Worm (Caenorhabditis elegans): ENCODE results near the gene F49E2.2.

F49E2.2 gene

ce11 chrX:9585584-9586166, 19.1 kb downstream of the F49E2.2 start:
- no peak for TF ChIP-seq sptf-1 (tag; optimal IDR thresholded peaks at IDR 0.05)
- TF ChIP-seq zip-8 (tag; optimal IDR thresholded peaks at IDR 0.05): no peak
- no peak for TF ChIP-seq ceh-39 (tag; optimal IDR thresholded peaks at IDR 0.05)
- no peak for TF ChIP-seq M03D4.4 (tag; optimal IDR thresholded peaks at IDR 0.05)
- no peak for TF ChIP-seq elt-3 (tag; optimal IDR thresholded peaks at IDR 0.05)
- no peak for TF ChIP-seq lsy-2 (tag; optimal IDR thresholded peaks at IDR 0.05)

DNA sequence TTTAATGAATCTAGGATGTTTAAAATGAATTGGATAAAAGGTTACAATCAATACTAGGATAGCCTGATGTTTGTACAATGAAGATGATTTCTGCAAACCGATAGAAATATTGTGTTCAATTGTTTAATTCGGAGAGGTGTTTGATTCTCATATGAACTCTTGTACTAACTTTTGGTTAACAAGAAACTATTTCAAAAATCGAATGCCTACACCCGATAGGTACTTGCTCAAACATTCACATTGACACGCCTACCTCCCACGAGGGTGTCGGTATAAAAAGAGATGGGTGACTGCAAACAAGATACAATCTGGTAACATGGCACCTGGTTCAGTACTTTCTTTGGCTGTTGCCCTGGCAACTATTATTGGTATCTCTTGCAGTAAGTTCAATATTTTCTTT, 21.1 kb downstream of the F49E2.2 start, which contains the start of gene gpx-3:
Gene gpx-3, plus strand, starts transcription at position 301 of the 400 bp plus-strand sequence.
- no peak for TF ChIP-seq mls-2 (tag; optimal IDR thresholded peaks at IDR 0.05)
- no peak for TF ChIP-seq nhr-2 (tag; optimal IDR thresholded peaks at IDR 0.05)
- TF ChIP-seq elt-1 (tag; optimal IDR thresholded peaks at IDR 0.05; ENCODE audit: borderline replicate concordance, insufficient read depth): no peak
- no peak for TF ChIP-seq M03D4.4 (tag; optimal IDR thresholded peaks at IDR 0.05)
- no peak for TF ChIP-seq ceh-83 (GFP tag; optimal IDR thresholded peaks at IDR 0.05)
- TF ChIP-seq flh-1 (GFP tag; optimal IDR thresholded peaks at IDR 0.05): no peak
- TF ChIP-seq nhr-28 (tag; optimal IDR thresholded peaks at IDR 0.05): no peak
- TF ChIP-seq snpc-4 (tag; optimal IDR thresholded peaks at IDR 0.05): no peak
- no peak for TF ChIP-seq mep-1 (tag; optimal IDR thresholded peaks at IDR 0.05)
- no peak for TF ChIP-seq blmp-1 (tag; optimal IDR thresholded peaks at IDR 0.05)
- no peak for TF ChIP-seq ztf-11 (tag; optimal IDR thresholded peaks at IDR 0.05)
- TF ChIP-seq tbx-8 (GFP tag; optimal IDR thresholded peaks at IDR 0.05): no peak
- no peak for TF ChIP-seq sem-2 (GFP tag; optimal IDR thresholded peaks at IDR 0.05)
- no peak for TF ChIP-seq bed-3 (GFP tag; optimal IDR thresholded peaks at IDR 0.05)
- no peak for TF ChIP-seq zip-8 (tag; optimal IDR thresholded peaks at IDR 0.05)
- no peak for TF ChIP-seq unc-39 (tag; optimal IDR thresholded peaks at IDR 0.05)

DNA sequence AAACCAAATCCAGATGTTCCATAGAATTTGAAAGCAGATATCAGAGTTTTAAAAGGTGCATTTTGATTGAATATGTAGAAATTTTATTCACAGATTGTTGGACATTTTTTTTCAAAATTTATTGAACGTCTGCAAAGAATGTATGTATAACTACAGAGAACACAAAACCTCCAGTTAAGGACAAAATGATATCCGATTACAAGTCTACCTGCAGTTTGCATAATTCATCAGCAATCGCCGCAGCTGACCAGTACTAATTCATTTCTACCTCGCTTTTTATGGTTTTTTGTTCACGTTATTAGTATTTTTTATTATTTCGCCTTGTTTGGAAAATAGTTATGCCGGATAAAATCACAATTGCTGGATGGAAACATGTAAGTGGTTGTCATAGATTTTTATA, 22.6 kb downstream of the F49E2.2 start, which contains the start of gene del-8:
Gene del-8, plus strand, starts transcription at position 301 of the 400 bp plus-strand sequence.
- TF ChIP-seq mep-1 (tag; optimal IDR thresholded peaks at IDR 0.05) (no peak), pha-4 (tag; optimal IDR thresholded peaks at IDR 0.05) (no peak), sptf-1 (tag; optimal IDR thresholded peaks at IDR 0.05) (no peak), nhr-76 (tag; optimal IDR thresholded peaks at IDR 0.05) (no peak), nhr-28 (tag; optimal IDR thresholded peaks at IDR 0.05) (no peak), unc-39 (tag; optimal IDR thresholded peaks at IDR 0.05) (no peak), hlh-1 (tag; optimal IDR thresholded peaks at IDR 0.05) (no peak), drap-1 (GFP tag; optimal IDR thresholded peaks at IDR 0.05) (no peak), nhr-12 (tag; optimal IDR thresholded peaks at IDR 0.05) (no peak), M03D4.4 (tag; optimal IDR thresholded peaks at IDR 0.05) (no peak), unc-120 (tag; optimal IDR thresholded peaks at IDR 0.05; ENCODE audit: poor library complexity, severe bottlenecking) (no peak), flh-1 (GFP tag; optimal IDR thresholded peaks at IDR 0.05) (no peak), cnd-1 (tag; optimal IDR thresholded peaks at IDR 0.05) (no peak)

ce11 chrX:9597299-9597698, 30.8 kb downstream of the F49E2.2 start:
- no peak for TF ChIP-seq tbx-8 (GFP tag; optimal IDR thresholded peaks at IDR 0.05)
- TF ChIP-seq ztf-11 (tag; optimal IDR thresholded peaks at IDR 0.05): no peak
- TF ChIP-seq ceh-43 (GFP tag; optimal IDR thresholded peaks at IDR 0.05): no peak
- no peak for TF ChIP-seq ceh-39 (tag; optimal IDR thresholded peaks at IDR 0.05)
- TF ChIP-seq mab-5 (tag; optimal IDR thresholded peaks at IDR 0.05): no peak
- TF ChIP-seq M03D4.4 (tag; optimal IDR thresholded peaks at IDR 0.05): no peak
- no peak for TF ChIP-seq lin-32 (GFP tag; optimal IDR thresholded peaks at IDR 0.05)
- no peak for TF ChIP-seq ces-1 (GFP tag; optimal IDR thresholded peaks at IDR 0.05)
- TF ChIP-seq ham-2 (GFP tag; optimal IDR thresholded peaks at IDR 0.05): no peak
- TF ChIP-seq sem-2 (GFP tag; optimal IDR thresholded peaks at IDR 0.05): no peak
- no peak for TF ChIP-seq nhr-2 (tag; optimal IDR thresholded peaks at IDR 0.05)

DNA sequence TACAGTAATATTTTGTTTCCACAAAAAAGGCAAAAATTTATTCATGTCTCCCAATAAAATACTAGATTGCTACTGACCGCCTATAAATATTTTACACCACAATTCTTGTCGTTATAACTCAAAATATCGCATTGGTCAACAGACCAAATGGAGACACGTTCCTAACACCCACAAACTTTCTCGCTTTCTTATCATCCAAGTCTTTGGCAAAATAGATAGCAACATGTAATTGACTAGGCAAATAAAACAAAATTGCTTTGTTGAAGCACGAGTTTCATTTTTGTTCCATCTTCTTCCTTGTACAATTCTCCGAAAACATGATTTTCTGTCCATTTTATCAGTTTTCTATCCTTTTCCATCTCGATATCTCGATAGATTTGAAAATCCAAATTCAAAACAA, 36.1 kb downstream of the F49E2.2 start:
- no peak for TF ChIP-seq elt-3 (tag; optimal IDR thresholded peaks at IDR 0.05)
- no peak for TF ChIP-seq nhr-237 (tag; optimal IDR thresholded peaks at IDR 0.05)
- TF ChIP-seq nhr-76 (tag; optimal IDR thresholded peaks at IDR 0.05): no peak
- no peak for TF ChIP-seq nhr-2 (tag; optimal IDR thresholded peaks at IDR 0.05)
- no peak for TF ChIP-seq unc-39 (tag; optimal IDR thresholded peaks at IDR 0.05)
- TF ChIP-seq lin-13 (tag; optimal IDR thresholded peaks at IDR 0.05): no peak
- TF ChIP-seq elt-1 (tag; optimal IDR thresholded peaks at IDR 0.05; ENCODE audit: borderline replicate concordance, insufficient read depth): no peak
- TF ChIP-seq zip-8 (tag; optimal IDR thresholded peaks at IDR 0.05): no peak
- TF ChIP-seq pha-4 (tag; optimal IDR thresholded peaks at IDR 0.05): no peak
- TF ChIP-seq unc-120 (tag; optimal IDR thresholded peaks at IDR 0.05; ENCODE audit: poor library complexity, severe bottlenecking): no peak
- TF ChIP-seq M03D4.4 (tag; optimal IDR thresholded peaks at IDR 0.05): no peak
- no peak for TF ChIP-seq mls-2 (tag; optimal IDR thresholded peaks at IDR 0.05)
